Fruit fly (Drosophila melanogaster): ENCODE data around the gene CG14687.

The CG14687 gene

dm6 chr3R:10826796-10827524, 34.3 kb downstream of the CG14687 start, which contains the start of gene Cad86C (continued):
- TF ChIP-seq Deaf1 (tag; optimal IDR thresholded peaks at IDR 0.05): peak; percentile 31
- no peak for TF ChIP-seq zen (tag; optimal IDR thresholded peaks at IDR 0.05)
- TF ChIP-seq inv (GFP tag; IDR thresholded peaks at IDR 0.05; ENCODE audit: partially characterized antibody): peak; percentile 29; the same call in 1 of the 2 replicates
- peak; percentile 3 for TF ChIP-seq oc (tag; optimal IDR thresholded peaks at IDR 0.05)
- TF ChIP-seq mirr (GFP tag; optimal IDR thresholded peaks at IDR 0.05): peak; percentile 15
- no peak for TF ChIP-seq Sox102F (GFP tag; optimal IDR thresholded peaks at IDR 0.05)
- TF ChIP-seq stc (GFP tag; IDR thresholded peaks at IDR 0.05): peak; percentile 20; the same call in 1 of the 2 replicates
- TF ChIP-seq yki (optimal IDR thresholded peaks at IDR 0.05): peak; percentile 97
- peak; percentile 36 for TF ChIP-seq grn (GFP tag; optimal IDR thresholded peaks at IDR 0.05)
- no peak for TF ChIP-seq CG17568 (GFP tag; optimal IDR thresholded peaks at IDR 0.05)
- no peak for TF ChIP-seq CG14441 (GFP tag; IDR thresholded peaks at IDR 0.05)
- TF ChIP-seq CG4707 (GFP tag; optimal IDR thresholded peaks at IDR 0.05): no peak
- TF ChIP-seq CG33213 (GFP tag; optimal IDR thresholded peaks at IDR 0.05): no peak
- TF ChIP-seq CG16779 (GFP tag; IDR thresholded peaks at IDR 0.05): no peak
- 0 out of 3 replicates have a peak, but pooled peaks have one; percentile 61 for TF ChIP-seq Doc3 (GFP tag; IDR thresholded peaks at IDR 0.05; ENCODE audit: partially characterized antibody)
- no peak for TF ChIP-seq Atf-2 (GFP tag; optimal IDR thresholded peaks at IDR 0.05)
- peak; percentile 72 for TF ChIP-seq lbe (GFP tag; optimal IDR thresholded peaks at IDR 0.05)
- peak; percentile 11; the same call in 1 of the 2 replicates for TF ChIP-seq sim (GFP tag; IDR thresholded peaks at IDR 0.05)
- no peak for TF ChIP-seq CG8944 (GFP tag; optimal IDR thresholded peaks at IDR 0.05)
- TF ChIP-seq zen2 (GFP tag; IDR thresholded peaks at IDR 0.05; ENCODE audit: partially characterized antibody): peak; percentile 71; the same call in 2 of the 3 replicates
- peak; percentile 61 for TF ChIP-seq CG13287 (GFP tag; IDR thresholded peaks at IDR 0.05; ENCODE audit: partially characterized antibody)
- peak; percentile 59; the same call in 1 of the 2 replicates for TF ChIP-seq bbx (GFP tag; IDR thresholded peaks at IDR 0.05; ENCODE audit: partially characterized antibody)
- no peak for TF ChIP-seq Tbp (GFP tag; optimal IDR thresholded peaks at IDR 0.05)
- peak; percentile 10 for TF ChIP-seq CG13624 (GFP tag; optimal IDR thresholded peaks at IDR 0.05)
- TF ChIP-seq CTCF (GFP tag; optimal IDR thresholded peaks at IDR 0.05): no peak
- TF ChIP-seq vnd (GFP tag; IDR thresholded peaks at IDR 0.05; ENCODE audit: partially characterized antibody): no peak
- TF ChIP-seq CG6854 (GFP tag; optimal IDR thresholded peaks at IDR 0.05): peak; percentile 5
- 0 out of 3 replicates have a peak, but pooled peaks have one; percentile 21 for TF ChIP-seq Dbx (GFP tag; IDR thresholded peaks at IDR 0.05)
- peak; percentile 58; the same call in 2 of the 4 replicates for TF ChIP-seq Dll (GFP tag; IDR thresholded peaks at IDR 0.05; ENCODE audit: partially characterized antibody)
- TF ChIP-seq hbn (GFP tag; IDR thresholded peaks at IDR 0.05; ENCODE audit: partially characterized antibody): peak; percentile 52
- no peak for TF ChIP-seq pan (optimal IDR thresholded peaks at IDR 0.05)
- TF ChIP-seq pan (GFP tag; optimal IDR thresholded peaks at IDR 0.05 in 1 of 2, IDR thresholded peaks at IDR 0.05 in 1 of 2): peak in 1 of 2 experiments; percentile 19
- TF ChIP-seq CG3163 (GFP tag; optimal IDR thresholded peaks at IDR 0.05): peak; percentile 23
- TF ChIP-seq nom (GFP tag; optimal IDR thresholded peaks at IDR 0.05): peak; percentile 85
- no peak for TF ChIP-seq Mrtf (GFP tag; IDR thresholded peaks at IDR 0.05)
- TF ChIP-seq HLH4C (GFP tag; IDR thresholded peaks at IDR 0.05; ENCODE audit: partially characterized antibody): peak; percentile 75
- TF ChIP-seq CG17385 (GFP tag; optimal IDR thresholded peaks at IDR 0.05): peak; percentile 12
- peak; percentile 25; the same call in 1 of the 2 replicates for TF ChIP-seq sob (GFP tag; IDR thresholded peaks at IDR 0.05)
- TF ChIP-seq unc-4 (GFP tag; IDR thresholded peaks at IDR 0.05; ENCODE audit: partially characterized antibody): peak; percentile 45; the same call in 1 of the 2 replicates
- TF ChIP-seq gro (GFP tag; optimal IDR thresholded peaks at IDR 0.05): no peak
- TF ChIP-seq CG31365 (tag; optimal IDR thresholded peaks at IDR 0.05): no peak
- TF ChIP-seq CG9932 (GFP tag; IDR thresholded peaks at IDR 0.05): 0 out of 2 replicates have a peak, but pooled peaks have one; percentile 42
- TF ChIP-seq vfl (GFP tag; optimal IDR thresholded peaks at IDR 0.05): no peak
- no peak for TF ChIP-seq NC2α (GFP tag; optimal IDR thresholded peaks at IDR 0.05)
- TF ChIP-seq dan (GFP tag; IDR thresholded peaks at IDR 0.05): no peak
- peak; percentile 46 for TF ChIP-seq CG34224 (GFP tag; IDR thresholded peaks at IDR 0.05; ENCODE audit: partially characterized antibody)
- TF ChIP-seq Med (GFP tag): peak; percentile 43
- TF ChIP-seq Bgb (GFP tag; IDR thresholded peaks at IDR 0.05; ENCODE audit: partially characterized antibody): peak; percentile 69
- peak; percentile 19 for TF ChIP-seq CG34376 (GFP tag; optimal IDR thresholded peaks at IDR 0.05)
